Fruit fly (Drosophila melanogaster): ENCODE data around the gene Uba2.

DNA sequence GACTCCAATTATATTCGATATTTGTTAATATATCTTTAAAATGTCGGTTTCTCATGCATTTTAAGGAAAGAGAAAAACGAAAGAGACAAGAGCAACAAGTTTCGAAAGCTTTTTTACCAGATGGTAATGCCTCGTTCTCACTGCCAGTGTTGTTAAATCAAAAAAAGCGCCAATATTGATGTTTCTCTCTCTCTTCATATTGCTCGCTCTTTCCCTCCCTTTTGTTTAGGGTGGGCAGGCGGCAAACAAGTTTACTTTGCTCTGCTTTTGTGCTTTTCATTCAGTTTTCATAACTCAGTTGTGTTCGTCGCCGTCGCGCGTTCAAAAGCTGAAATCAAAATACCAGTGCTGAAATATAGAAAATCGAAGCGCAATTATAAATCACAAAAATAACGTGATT lies 45.8 kb downstream of the Uba2 start:
- TF ChIP-seq br (GFP tag; optimal IDR thresholded peaks at IDR 0.05), result peak; percentile 79
- TF ChIP-seq CG32264 (GFP tag; optimal IDR thresholded peaks at IDR 0.05), result peak; percentile 60
- no peak for TF ChIP-seq Myc (optimal IDR thresholded peaks at IDR 0.05)

All from whole organism, wandering third instar larva.